Worm (Caenorhabditis elegans) whole organism, early embryonic: ENCODE results near the gene C08B6.11.

Experiments
- aly-1 ChIP-seq: sonication (generic microtip); optimal IDR thresholded peaks from 2 replicates; lab custom pipeline; 2016; ENCODE audit warnings: missing genetic modification characterization, missing compliant biosample characterization
- ama-1 ChIP-seq: fragments of 150-350 bp; optimal IDR thresholded peaks from 2 replicates; lab custom pipeline; 2014
- ets-7 ChIP-seq: sonication (generic microtip); optimal IDR thresholded peaks from 2 replicates; lab custom pipeline; 2016; ENCODE audit warnings: missing genotype, missing genetic modification characterization, missing compliant biosample characterization
- flt-1 ChIP-seq: fragments of 200-800 bp; sonication (Bioruptor generic); IDR thresholded peaks from 2 replicates; pipeline ENCODE4 v1.3.6; 2022; ENCODE audit warnings: missing genetic modification characterization, missing compliant biosample characterization
- hmg-4 ChIP-seq: fragments of 200-800 bp; sonication (Bioruptor generic); optimal IDR thresholded peaks from 2 replicates; lab custom pipeline; 2018; ENCODE audit warnings: mild to moderate bottlenecking, missing genetic modification characterization, missing compliant biosample characterization
- hnd-1 ChIP-seq: sonication (generic microtip); optimal IDR thresholded peaks from 2 replicates; lab custom pipeline; 2016; ENCODE audit warnings: missing genetic modification characterization, missing compliant biosample characterization
- pes-1 ChIP-seq: fragments of 200-800 bp; sonication (Bioruptor generic); IDR thresholded peaks from 2 replicates; pipeline ENCODE4 v1.3.6; 2022; ENCODE audit warnings: missing genetic modification reagents, missing genetic modification characterization, missing compliant biosample characterization
- scrt-1 ChIP-seq: fragments of 200-800 bp; sonication (Bioruptor generic); IDR thresholded peaks from 2 replicates; pipeline ENCODE4 v1.3.6; 2022; ENCODE audit warnings: missing genetic modification characterization, missing compliant biosample characterization

DNA sequence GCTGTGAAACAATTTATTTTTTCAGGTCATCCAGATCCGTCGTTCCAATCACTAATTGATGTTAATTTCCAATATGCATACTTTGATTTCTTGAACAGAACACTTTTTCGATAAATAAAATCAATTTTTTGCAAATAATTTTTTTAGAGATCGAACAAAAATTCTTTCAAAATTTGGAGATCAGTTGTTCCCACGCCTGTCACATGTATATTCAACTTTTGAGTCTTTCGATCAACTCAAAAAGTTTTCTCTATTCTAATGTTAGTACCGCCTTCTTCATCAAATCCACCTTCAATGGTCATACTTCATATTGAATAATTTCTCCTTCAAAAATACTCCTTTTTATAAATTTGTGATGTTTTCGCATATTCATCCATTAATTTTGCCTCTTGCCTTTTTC lies 47.3 kb downstream of the C08B6.11 start, which contains the start of gene srsx-29:
- TF ChIP-seq aly-1 (tag; lab: Kevin White, UChicago), result no peak
- TF ChIP-seq ets-7 (tag; lab: Kevin White, UChicago), result no peak
- TF ChIP-seq hnd-1 (tag; lab: Kevin White, UChicago), result no peak
- no peak for TF ChIP-seq ama-1 (lab: Kevin White, UChicago)
- TF ChIP-seq pes-1 (GFP tag; lab: Robert Waterston, UW), result no peak
- TF ChIP-seq flt-1 (GFP tag; lab: Robert Waterston, UW), result no peak
- no peak for TF ChIP-seq scrt-1 (GFP tag; lab: Robert Waterston, UW)
- TF ChIP-seq hmg-4, result no peak
